Worm (Caenorhabditis elegans) whole organism, L1 larva: Measurements from ENCODE around the gene M60.6.

ENCODE experiments used
- ama-1 ChIP-seq: fragments of 150-350 bp; optimal IDR thresholded peaks from 2 replicates; lab custom pipeline; 2014
- ceh-82 ChIP-seq, 3 experiments: fragments of 150-350 bp in 1 of 3; sonication (generic microtip) in 2 of 3; optimal IDR thresholded peaks; 2 replicates each; lab custom pipeline; 2014 to 2017; ENCODE audit warnings: missing biosample characterization in 3 of 3, missing genetic modification characterization in 3 of 3
- isw-1 ChIP-seq: fragments of 200-800 bp; sonication (Bioruptor generic); IDR thresholded peaks from 2 replicates; pipeline ENCODE4 v1.3.6; 2022; ENCODE audit warnings: missing genetic modification characterization, missing compliant biosample characterization
- lsy-2 ChIP-seq, 2 experiments: fragments of 150-350 bp; optimal IDR thresholded peaks; 2 replicates each; lab custom pipeline; 2014; ENCODE audit warnings: missing biosample characterization in 2 of 2, missing genetic modification characterization in 2 of 2
- nhr-28 ChIP-seq: fragments of 150-350 bp; optimal IDR thresholded peaks from 2 replicates; lab custom pipeline; 2014; ENCODE audit warnings: missing biosample characterization, missing genetic modification characterization
- pax-3 ChIP-seq: fragments of 200-800 bp; sonication (Bioruptor generic); optimal IDR thresholded peaks from 2 replicates; lab custom pipeline; 2018; ENCODE audit warnings: mild to moderate bottlenecking, missing genetic modification characterization, moderate library complexity, missing compliant biosample characterization
- unc-62 ChIP-seq: fragments of 150-350 bp; optimal IDR thresholded peaks from 2 replicates; lab custom pipeline; 2014; ENCODE audit warnings: missing biosample characterization, missing genetic modification reagents, missing genetic modification characterization

- TF ChIP-seq lsy-2 (tag; optimal IDR thresholded peaks at IDR 0.05; lab: Kevin White, UChicago) = no peak
- TF ChIP-seq unc-62 (GFP tag; lab: Kevin White, UChicago) = no peak
- TF ChIP-seq ama-1 (lab: Kevin White, UChicago) = no peak
- no peak for TF ChIP-seq pax-3 (tag; lab: Kevin White, UChicago)
- no peak for TF ChIP-seq ceh-82 (tag; optimal IDR thresholded peaks at IDR 0.05; lab: Kevin White, UChicago)
- no peak for TF ChIP-seq isw-1 (GFP tag; lab: Robert Waterston, UW)
- no peak for TF ChIP-seq nhr-28 (tag; lab: Kevin White, UChicago)
Measured at ce11 chrX:8257687-8258086, 5.4 kb upstream of the M60.6 start.
